Fruit fly (Drosophila melanogaster) S2 (cell line): ENCODE data around the gene Dpy-30L2.

Experiments
- CG8478 ChIP-seq: fragments of >200 bp; optimal IDR thresholded peaks from 2 replicates; lab custom pipeline; 2018
- CTCF ChIP-seq, 2 experiments: fragments of >200 bp; optimal IDR thresholded peaks; 2 replicates each; lab custom pipeline; 2018

- TF ChIP-seq CG8478 (lab: Kevin White, UChicago), result no peak
- TF ChIP-seq CTCF (optimal IDR thresholded peaks at IDR 0.05; lab: Kevin White, UChicago), result no peak
Observed at dm6 chr3L:4000711-4001110, 46.8 kb downstream of the Dpy-30L2 start.
